Worm (Caenorhabditis elegans) whole organism, L3 larva: ENCODE measurements around the gene nhr-208.

Experiments used
- ZK546.5 ChIP-seq: sonication (generic microtip); optimal IDR thresholded peaks from 2 replicates; lab custom pipeline; 2017; ENCODE audit warnings: missing biosample characterization, missing genetic modification characterization
- ama-1 ChIP-seq: fragments of 150-350 bp; optimal IDR thresholded peaks from 2 replicates; lab custom pipeline; 2018
- ceh-16 ChIP-seq: sonication (generic microtip); optimal IDR thresholded peaks from 2 replicates; lab custom pipeline; 2017; ENCODE audit warnings: missing biosample characterization, missing genetic modification characterization
- ceh-28 ChIP-seq: fragments of 150-350 bp; optimal IDR thresholded peaks from 2 replicates; lab custom pipeline; 2014; ENCODE audit warnings: missing biosample characterization, missing genetic modification reagents, missing genetic modification characterization
- ceh-82 ChIP-seq: fragments of 150-350 bp; optimal IDR thresholded peaks from 2 replicates; lab custom pipeline; 2014; ENCODE audit warnings: missing biosample characterization, missing genetic modification characterization
- ceh-9 ChIP-seq: sonication (generic microtip); optimal IDR thresholded peaks from 2 replicates; lab custom pipeline; 2018; ENCODE audit warnings: missing biosample characterization, missing genetic modification characterization
- daf-12 ChIP-seq: fragments of 150-350 bp; optimal IDR thresholded peaks from 2 replicates; lab custom pipeline; 2014; ENCODE audit warnings: missing biosample characterization, missing genetic modification reagents, missing genetic modification characterization
- egl-27 ChIP-seq: sonication (generic microtip); optimal IDR thresholded peaks from 4 replicates; lab custom pipeline; 2017; ENCODE audit warnings: missing biosample characterization, missing genetic modification reagents, missing genetic modification characterization
- egl-5 ChIP-seq: fragments of 150-350 bp; optimal IDR thresholded peaks from 2 replicates; lab custom pipeline; 2017; ENCODE audit warnings: missing biosample characterization, missing genetic modification reagents, missing genetic modification characterization, inconsistent platforms
- elt-1 ChIP-seq: fragments of 150-350 bp; optimal IDR thresholded peaks from 2 replicates; lab custom pipeline; 2014; ENCODE audit warnings: missing biosample characterization, missing genetic modification characterization
- elt-2 ChIP-seq: sonication (generic microtip); optimal IDR thresholded peaks from 2 replicates; lab custom pipeline; 2016; ENCODE audit warnings: missing genetic modification reagents, mild to moderate bottlenecking, missing genetic modification characterization, missing compliant biosample characterization
- elt-3 ChIP-seq, 3 experiments: fragments of 150-350 bp in 1 of 3; sonication (generic microtip) in 2 of 3; optimal IDR thresholded peaks; 2 replicates in 2 of 3; 4 replicates in 1 of 3; lab custom pipeline; 2014 to 2017; ENCODE audit warnings: missing biosample characterization in 3 of 3, missing genetic modification characterization in 3 of 3
- eor-1 ChIP-seq, 2 experiments: fragments of 150-350 bp; optimal IDR thresholded peaks; 2 replicates each; lab custom pipeline; 2014 to 2018; ENCODE audit warnings: missing biosample characterization in 2 of 2, missing genetic modification characterization in 2 of 2
- fkh-10 ChIP-seq: sonication (generic microtip); optimal IDR thresholded peaks from 2 replicates; lab custom pipeline; 2017; ENCODE audit warnings: missing biosample characterization, missing genetic modification reagents, missing genetic modification characterization
- fkh-2 ChIP-seq: fragments of 150-350 bp; optimal IDR thresholded peaks from 2 replicates; lab custom pipeline; 2014; ENCODE audit warnings: missing biosample characterization, missing genetic modification reagents, missing genetic modification characterization
- fos-1 ChIP-seq: fragments of 150-350 bp; optimal IDR thresholded peaks from 2 replicates; lab custom pipeline; 2014; ENCODE audit warnings: missing biosample characterization, missing genetic modification characterization
- jun-1 ChIP-seq: fragments of 150-350 bp; optimal IDR thresholded peaks from 2 replicates; lab custom pipeline; 2014; ENCODE audit warnings: missing biosample characterization, missing genetic modification reagents, missing genetic modification characterization
- lin-39 ChIP-seq: fragments of 150-350 bp; optimal IDR thresholded peaks from 2 replicates; lab custom pipeline; 2018; ENCODE audit warnings: missing biosample characterization, missing genetic modification reagents, missing genetic modification characterization
- lsy-12 ChIP-seq: sonication (generic microtip); optimal IDR thresholded peaks from 2 replicates; lab custom pipeline; 2016; ENCODE audit warnings: mild to moderate bottlenecking, missing genetic modification characterization, missing compliant biosample characterization
- mdl-1 ChIP-seq: fragments of 150-350 bp; optimal IDR thresholded peaks from 2 replicates; lab custom pipeline; 2014; ENCODE audit warnings: missing biosample characterization, missing genetic modification characterization
- mml-1 ChIP-seq: fragments of 150-350 bp; sonication (generic microtip); optimal IDR thresholded peaks from 3 replicates; lab custom pipeline; 2014; ENCODE audit warnings: missing biosample characterization, missing genetic modification characterization
- nhr-11 ChIP-seq: fragments of 150-350 bp; optimal IDR thresholded peaks from 2 replicates; lab custom pipeline; 2014; ENCODE audit warnings: missing biosample characterization, missing genetic modification characterization
- nhr-28 ChIP-seq: fragments of 150-350 bp; optimal IDR thresholded peaks from 2 replicates; lab custom pipeline; 2014; ENCODE audit warnings: missing biosample characterization, missing genetic modification characterization
- nhr-43 ChIP-seq: sonication (generic microtip); optimal IDR thresholded peaks from 2 replicates; lab custom pipeline; 2016; ENCODE audit warnings: mild to moderate bottlenecking, missing genetic modification characterization, missing compliant biosample characterization; ENCODE audit not compliant: poor library complexity, severe bottlenecking
- nhr-76 ChIP-seq: fragments of 150-350 bp; sonication (generic microtip); optimal IDR thresholded peaks from 5 replicates; lab custom pipeline; 2014; ENCODE audit warnings: missing biosample characterization, missing genetic modification characterization
- nhr-77 ChIP-seq: fragments of 150-350 bp; optimal IDR thresholded peaks from 2 replicates; lab custom pipeline; 2014; ENCODE audit warnings: missing biosample characterization, missing genetic modification characterization
- pha-4 ChIP-seq: fragments of 150-350 bp; optimal IDR thresholded peaks from 2 replicates; lab custom pipeline; 2014; ENCODE audit warnings: missing biosample characterization, missing genetic modification reagents, missing genetic modification characterization
- pqm-1 ChIP-seq: fragments of 150-350 bp; optimal IDR thresholded peaks from 2 replicates; lab custom pipeline; 2017; ENCODE audit warnings: missing biosample characterization, missing genetic modification characterization, inconsistent platforms
- sea-2 ChIP-seq: fragments of 150-350 bp; sonication (generic microtip); optimal IDR thresholded peaks from 4 replicates; lab custom pipeline; 2014; ENCODE audit warnings: missing biosample characterization, missing genetic modification reagents, missing genetic modification characterization
- skn-1 ChIP-seq: fragments of 150-350 bp; optimal IDR thresholded peaks from 2 replicates; lab custom pipeline; 2014; ENCODE audit warnings: missing biosample characterization, missing genetic modification characterization
- tbx-2 ChIP-seq: sonication (generic microtip); optimal IDR thresholded peaks from 2 replicates; lab custom pipeline; 2016; ENCODE audit warnings: mild to moderate bottlenecking, missing genetic modification characterization, missing compliant biosample characterization
- unc-39 ChIP-seq: sonication (generic microtip); optimal IDR thresholded peaks from 4 replicates; lab custom pipeline; 2017; ENCODE audit warnings: missing biosample characterization, missing genetic modification characterization
- unc-62 ChIP-seq: fragments of 150-350 bp; sonication (generic microtip); optimal IDR thresholded peaks from 4 replicates; lab custom pipeline; 2014; ENCODE audit warnings: missing biosample characterization, missing genetic modification reagents, missing genetic modification characterization
- zag-1 ChIP-seq: fragments of 150-350 bp; optimal IDR thresholded peaks from 2 replicates; lab custom pipeline; 2014; ENCODE audit warnings: missing biosample characterization, missing genetic modification characterization
- ztf-11 ChIP-seq: fragments of 150-350 bp; optimal IDR thresholded peaks from 2 replicates; lab custom pipeline; 2014; ENCODE audit warnings: missing biosample characterization, missing genetic modification characterization
- ztf-4 ChIP-seq: fragments of 150-350 bp; optimal IDR thresholded peaks from 2 replicates; lab custom pipeline; 2014; ENCODE audit warnings: missing biosample characterization, missing genetic modification characterization

The nhr-208 gene

ce11 chrV:12094030-12094429 is at the start of gene nhr-208:
Gene nhr-208, plus strand, starts transcription at chrV:12094317.
- TF ChIP-seq elt-1 (tag; lab: Kevin White, UChicago) (no peak), mml-1 (tag; lab: Kevin White, UChicago) (no peak), sea-2 (GFP tag; lab: Kevin White, UChicago) (no peak), zag-1 (no peak), nhr-77 (tag; lab: Kevin White, UChicago) (no peak), nhr-76 (tag; lab: Kevin White, UChicago) (no peak), egl-5 (tag; lab: Kevin White, UChicago) (no peak), fkh-2 (tag; lab: Kevin White, UChicago) (no peak), mdl-1 (tag; lab: Kevin White, UChicago) (no peak), pqm-1 (peak; percentile 52), pha-4 (tag; lab: Kevin White, UChicago) (no peak), ama-1 (lab: Kevin White, UChicago) (no peak), fos-1 (tag; lab: Kevin White, UChicago) (no peak), unc-62 (GFP tag; lab: Kevin White, UChicago) (no peak), egl-27 (tag; lab: Kevin White, UChicago) (no peak), unc-39 (tag; lab: Kevin White, UChicago) (no peak), ceh-16 (no peak), elt-2 (tag; lab: Kevin White, UChicago) (peak; percentile 16)
- TF ChIP-seq, all 47 proteins: peak for 2

- TF ChIP-seq unc-39 (tag; lab: Kevin White, UChicago) (no peak), egl-5 (tag; lab: Kevin White, UChicago) (no peak), lsy-12 (no peak), jun-1 (tag; lab: Kevin White, UChicago) (no peak), fkh-10 (GFP tag; lab: Kevin White, UChicago) (no peak), ceh-82 (no peak)
- TF ChIP-seq, all 47 proteins: peak for 0
Observed at ce11 chrV:12045132-12045531, 49.0 kb upstream of the nhr-208 start, which contains the start of gene F10C2.5. Gene F10C2.5, plus strand, starts transcription at chrV:12045432.

- TF ChIP-seq egl-27 (tag; lab: Kevin White, UChicago) (no peak), elt-1 (tag; lab: Kevin White, UChicago) (no peak), fkh-10 (GFP tag; lab: Kevin White, UChicago) (no peak), ztf-4 (tag; lab: Kevin White, UChicago) (no peak), ceh-28 (tag; lab: Kevin White, UChicago) (no peak), nhr-43 (tag; lab: Kevin White, UChicago) (no peak), eor-1 (tag; optimal IDR thresholded peaks at IDR 0.05; lab: Kevin White, UChicago) (no peak), unc-62 (GFP tag; lab: Kevin White, UChicago) (no peak), ZK546.5 (no peak), ceh-9 (no peak), elt-2 (tag; lab: Kevin White, UChicago) (no peak), daf-12 (tag; lab: Kevin White, UChicago) (no peak), ama-1 (lab: Kevin White, UChicago) (no peak), sea-2 (GFP tag; lab: Kevin White, UChicago) (no peak), lin-39 (tag; lab: Kevin White, UChicago) (no peak), elt-3 (tag; optimal IDR thresholded peaks at IDR 0.05; lab: Kevin White, UChicago) (no peak)
Observed at ce11 chrV:12047735-12048134, 46.4 kb upstream of the nhr-208 start.

ce11 chrV:12048445-12048844 is 45.7 kb upstream of the nhr-208 start, which contains the start of gene dars-2:
Gene dars-2, plus strand, starts transcription at chrV:12048745.
- TF ChIP-seq tbx-2 (tag; lab: Kevin White, UChicago) = no peak
- no peak for TF ChIP-seq ztf-11 (tag; lab: Kevin White, UChicago)
- TF ChIP-seq fos-1 (tag; lab: Kevin White, UChicago) = no peak
- no peak for TF ChIP-seq fkh-2 (tag; lab: Kevin White, UChicago)
- no peak for TF ChIP-seq egl-27 (tag; lab: Kevin White, UChicago)
- no peak for TF ChIP-seq nhr-11
- TF ChIP-seq mml-1 (tag; lab: Kevin White, UChicago) = no peak
- no peak for TF ChIP-seq ceh-28 (tag; lab: Kevin White, UChicago)
- TF ChIP-seq nhr-28 (tag; lab: Kevin White, UChicago) = no peak
- no peak for TF ChIP-seq elt-2 (tag; lab: Kevin White, UChicago)
- no peak for TF ChIP-seq nhr-77 (tag; lab: Kevin White, UChicago)
- no peak for TF ChIP-seq ceh-16
- no peak for TF ChIP-seq skn-1 (tag; lab: Kevin White, UChicago)
- no peak for TF ChIP-seq unc-39 (tag; lab: Kevin White, UChicago)
- TF ChIP-seq sea-2 (GFP tag; lab: Kevin White, UChicago) = no peak
- TF ChIP-seq pqm-1 = no peak
- no peak for TF ChIP-seq elt-3 (tag; optimal IDR thresholded peaks at IDR 0.05; lab: Kevin White, UChicago)
